Fruit fly (Drosophila melanogaster) whole organism, embryonic: ENCODE results near the gene CG6724.
A peak's percentile ranks its signal among the peaks of the same experiment; 100 is the strongest.

Experiments
- C15 ChIP-seq: fragments of 200-800 bp; sonication (Bioruptor generic); IDR thresholded peaks from 3 replicates; pipeline ENCODE4 v1.3.6; 2022; ENCODE audit warnings: missing biosample characterization, missing genetic modification characterization
- CG10366 ChIP-seq: fragments of 200-800 bp; sonication (Bioruptor generic); IDR thresholded peaks from 2 replicates; pipeline ENCODE4 v1.3.6; 2022; ENCODE audit warnings: missing biosample characterization, missing genetic modification characterization
- CG11398 ChIP-seq: fragments of 200-800 bp; sonication (Bioruptor generic); optimal IDR thresholded peaks from 2 replicates; lab custom pipeline; 2016; ENCODE audit warnings: missing biosample characterization, missing genetic modification characterization
- CG11504 ChIP-seq: fragments of 200-800 bp; sonication (Bioruptor generic); optimal IDR thresholded peaks from 3 replicates; lab custom pipeline; 2019; ENCODE audit warnings: missing biosample characterization, mild to moderate bottlenecking, missing genetic modification characterization, moderate library complexity
- CG12391 ChIP-seq: fragments of 200-800 bp; sonication (Bioruptor generic); optimal IDR thresholded peaks from 3 replicates; lab custom pipeline; 2018; ENCODE audit warnings: missing biosample characterization, mild to moderate bottlenecking, missing genetic modification characterization, moderate library complexity
- CG13123 ChIP-seq: fragments of 200-800 bp; sonication (Bioruptor generic); optimal IDR thresholded peaks from 2 replicates; lab custom pipeline; 2016; ENCODE audit warnings: missing biosample characterization, missing genetic modification characterization
- CG13296 ChIP-seq: fragments of 200-800 bp; sonication (Bioruptor generic); optimal IDR thresholded peaks from 3 replicates; lab custom pipeline; 2018; ENCODE audit warnings: missing biosample characterization, mild to moderate bottlenecking, missing genetic modification characterization
- CG15514 ChIP-seq: fragments of 200-800 bp; sonication (Bioruptor generic); optimal IDR thresholded peaks from 3 replicates; lab custom pipeline; 2017; ENCODE audit warnings: missing biosample characterization, missing genetic modification characterization, mild to moderate bottlenecking, moderate library complexity, missing genetic modification reagents
- CG15696 ChIP-seq: fragments of 200-800 bp; sonication (Bioruptor generic); optimal IDR thresholded peaks from 2 replicates; lab custom pipeline; 2019; ENCODE audit warnings: missing biosample characterization, mild to moderate bottlenecking, missing genetic modification characterization, moderate library complexity
- CG17385 ChIP-seq: fragments of 200-800 bp; sonication (Bioruptor generic); optimal IDR thresholded peaks from 3 replicates; lab custom pipeline; 2018; ENCODE audit warnings: missing biosample characterization, mild to moderate bottlenecking, missing genetic modification characterization
- CG30020 ChIP-seq: fragments of 200-800 bp; optimal IDR thresholded peaks from 2 replicates; lab custom pipeline; 2019; ENCODE audit warnings: missing biosample characterization, mild to moderate bottlenecking, missing genetic modification characterization, moderate library complexity
- CG31441 ChIP-seq: fragments of 200-800 bp; sonication (Bioruptor generic); IDR thresholded peaks from 2 replicates; pipeline ENCODE4 v1.3.6; 2022; ENCODE audit warnings: missing biosample characterization, missing genetic modification characterization
- CG3281 ChIP-seq: fragments of 200-800 bp; sonication (Bioruptor generic); optimal IDR thresholded peaks from 3 replicates; lab custom pipeline; 2017; ENCODE audit warnings: missing biosample characterization, mild to moderate bottlenecking, missing genetic modification characterization
- CG3407 ChIP-seq: fragments of 200-800 bp; sonication (Bioruptor generic); optimal IDR thresholded peaks from 2 replicates; lab custom pipeline; 2018; ENCODE audit warnings: missing biosample characterization, mild to moderate bottlenecking, missing genetic modification characterization
- CG3847 ChIP-seq: fragments of 200-800 bp; sonication (Bioruptor generic); IDR thresholded peaks from 2 replicates; pipeline ENCODE4 v1.3.6; 2022; ENCODE audit warnings: missing biosample characterization, missing genetic modification characterization
- CG4730 ChIP-seq: fragments of 200-800 bp; sonication (Bioruptor generic); IDR thresholded peaks from 2 replicates; pipeline ENCODE4 v1.3.6; 2022; ENCODE audit warnings: missing biosample characterization, missing genetic modification characterization
- CG7839 ChIP-seq: fragments of 200-800 bp; sonication (Bioruptor generic); optimal IDR thresholded peaks from 3 replicates; lab custom pipeline; 2018; ENCODE audit warnings: missing biosample characterization, mild to moderate bottlenecking, missing genetic modification characterization, moderate library complexity
- CG8359 ChIP-seq: fragments of 200-800 bp; sonication (Bioruptor generic); optimal IDR thresholded peaks from 2 replicates; lab custom pipeline; 2017; ENCODE audit warnings: missing biosample characterization, mild to moderate bottlenecking, missing genetic modification characterization, borderline replicate concordance
- CG9609 ChIP-seq: fragments of 200-800 bp; sonication (Bioruptor generic); optimal IDR thresholded peaks from 3 replicates; lab custom pipeline; 2016; ENCODE audit warnings: missing biosample characterization, missing genetic modification characterization
- Camta ChIP-seq: fragments of 200-800 bp; sonication (Bioruptor generic); optimal IDR thresholded peaks from 2 replicates; lab custom pipeline; 2016; ENCODE audit warnings: missing biosample characterization, missing genetic modification characterization
- E2f1 ChIP-seq: fragments of 200-800 bp; sonication (Bioruptor generic); IDR thresholded peaks from 2 replicates; pipeline ENCODE4 v1.3.6; 2022; ENCODE audit warnings: missing biosample characterization, missing genetic modification characterization
- Eip74EF ChIP-seq, 2 experiments: fragments of 200-800 bp in 1 of 2; fragments of >200 bp in 1 of 2; sonication (Bioruptor generic) in 1 of 2; optimal IDR thresholded peaks; 2 replicates each; lab custom pipeline; 2017 to 2019; ENCODE audit warnings: missing biosample characterization in 2 of 2, missing genetic modification characterization in 2 of 2, mild to moderate bottlenecking in 1 of 2, moderate library complexity in 1 of 2
- Hmx ChIP-seq: fragments of 200-800 bp; sonication (Bioruptor generic); optimal IDR thresholded peaks from 2 replicates; lab custom pipeline; 2016; ENCODE audit warnings: missing biosample characterization, missing genetic modification characterization
- Jarid2 ChIP-seq: fragments of 200-800 bp; sonication (Bioruptor generic); optimal IDR thresholded peaks from 3 replicates; lab custom pipeline; 2017; ENCODE audit warnings: mild to moderate bottlenecking, missing biosample characterization, missing genetic modification reagents, missing genetic modification characterization
- MTF-1 ChIP-seq: fragments of 200-800 bp; sonication (Bioruptor generic); optimal IDR thresholded peaks from 2 replicates; lab custom pipeline; 2018; ENCODE audit warnings: missing biosample characterization, mild to moderate bottlenecking, missing genetic modification characterization, borderline replicate concordance
- Neu2 ChIP-seq: fragments of 200-800 bp; sonication (Bioruptor generic); optimal IDR thresholded peaks from 3 replicates; lab custom pipeline; 2016; ENCODE audit warnings: missing biosample characterization, missing genetic modification characterization, borderline replicate concordance
- Xrp1 ChIP-seq: fragments of 200-800 bp; sonication (Bioruptor generic); IDR thresholded peaks from 2 replicates; pipeline ENCODE4 v1.3.6; 2022; ENCODE audit warnings: missing biosample characterization, missing genetic modification characterization
- amos ChIP-seq: fragments of 200-800 bp; sonication (Bioruptor generic); IDR thresholded peaks from 2 replicates; pipeline ENCODE4 v1.3.6; 2022; ENCODE audit warnings: missing biosample characterization, missing genetic modification characterization; ENCODE audit not compliant: partially characterized antibody
- ara ChIP-seq: fragments of 200-800 bp; sonication (Bioruptor generic); IDR thresholded peaks from 2 replicates; pipeline ENCODE4 v1.3.6; 2022; ENCODE audit warnings: missing biosample characterization, missing genetic modification characterization
- bab2 ChIP-seq: fragments of 200-800 bp; sonication (Bioruptor generic); optimal IDR thresholded peaks from 2 replicates; lab custom pipeline; 2016; ENCODE audit warnings: missing biosample characterization, missing genetic modification characterization
- caup ChIP-seq: fragments of 200-800 bp; sonication (Bioruptor generic); optimal IDR thresholded peaks from 3 replicates; lab custom pipeline; 2017; ENCODE audit warnings: missing biosample characterization, mild to moderate bottlenecking, missing genetic modification characterization, moderate library complexity; ENCODE audit not compliant: severe bottlenecking
- danr ChIP-seq: fragments of 200-800 bp; sonication (Bioruptor generic); IDR thresholded peaks from 2 replicates; pipeline ENCODE4 v1.3.6; 2022; ENCODE audit warnings: missing biosample characterization, missing genetic modification characterization
- dmrt11E ChIP-seq: fragments of 200-800 bp; sonication (Bioruptor generic); optimal IDR thresholded peaks from 3 replicates; lab custom pipeline; 2018; ENCODE audit warnings: missing biosample characterization, mild to moderate bottlenecking, missing genetic modification characterization, moderate library complexity
- dmrt99B ChIP-seq: fragments of 200-800 bp; sonication (Bioruptor generic); optimal IDR thresholded peaks from 2 replicates; lab custom pipeline; 2018; ENCODE audit warnings: missing biosample characterization, mild to moderate bottlenecking, missing genetic modification characterization, moderate library complexity
- esg ChIP-seq: fragments of 200-800 bp; sonication (Bioruptor generic); conservative IDR thresholded peaks from 2 replicates; pipeline ENCODE4 v1.3.6; 2022; ENCODE audit warnings: missing biosample characterization, missing genetic modification characterization
- eyg ChIP-seq: fragments of 200-800 bp; sonication (Bioruptor generic); optimal IDR thresholded peaks from 3 replicates; lab custom pipeline; 2016; ENCODE audit warnings: missing biosample characterization, missing genetic modification characterization
- gcm2 ChIP-seq: fragments of 200-800 bp; sonication (Bioruptor generic); optimal IDR thresholded peaks from 2 replicates; lab custom pipeline; 2016; ENCODE audit warnings: missing biosample characterization, missing genetic modification characterization
- ham ChIP-seq: fragments of 200-800 bp; sonication (Bioruptor generic); IDR thresholded peaks from 2 replicates; pipeline ENCODE4 v1.3.6; 2022; ENCODE audit warnings: missing biosample characterization, missing genetic modification characterization
- nom ChIP-seq: fragments of 200-800 bp; sonication (Bioruptor generic); optimal IDR thresholded peaks from 2 replicates; lab custom pipeline; 2017; ENCODE audit warnings: missing biosample characterization, missing genetic modification characterization, mild to moderate bottlenecking, moderate library complexity, missing genetic modification reagents
- otp ChIP-seq: fragments of 200-800 bp; sonication (Bioruptor generic); IDR thresholded peaks from 3 replicates; pipeline ENCODE4, ENCODE4 v1.3.6; 2022; ENCODE audit warnings: missing biosample characterization, missing genetic modification characterization
- ranshi ChIP-seq: fragments of 200-800 bp; sonication (Bioruptor generic); IDR thresholded peaks from 2 replicates; pipeline ENCODE4 v1.3.6; 2022; ENCODE audit warnings: missing biosample characterization, missing genetic modification characterization
- sna ChIP-seq: fragments of 200-800 bp; sonication (Bioruptor generic); IDR thresholded peaks from 2 replicates; pipeline ENCODE4 v1.3.6; 2022; ENCODE audit warnings: missing biosample characterization, missing genetic modification characterization; ENCODE audit not compliant: partially characterized antibody
- ssp ChIP-seq: fragments of 200-800 bp; sonication (Bioruptor generic); IDR thresholded peaks from 2 replicates; pipeline ENCODE4 v1.3.6; 2022; ENCODE audit warnings: missing biosample characterization, missing genetic modification characterization
- ttk ChIP-seq: fragments of 200-800 bp; sonication (Bioruptor generic); IDR thresholded peaks from 2 replicates; pipeline ENCODE4 v2.1.2; 2022; ENCODE audit warnings: missing biosample characterization, missing genetic modification characterization
- unpg ChIP-seq: fragments of 200-800 bp; sonication (Bioruptor generic); optimal IDR thresholded peaks from 3 replicates; lab custom pipeline; 2018; ENCODE audit warnings: missing biosample characterization, mild to moderate bottlenecking, missing genetic modification characterization, moderate library complexity
- vnd ChIP-seq: fragments of 200-800 bp; sonication (Bioruptor generic); IDR thresholded peaks from 3 replicates; pipeline ENCODE4 v1.3.6; 2022; ENCODE audit warnings: missing biosample characterization, missing genetic modification characterization; ENCODE audit not compliant: partially characterized antibody
- yki ChIP-seq: fragments of >200 bp; optimal IDR thresholded peaks from 3 replicates; lab custom pipeline; 2018
- zfh2 ChIP-seq: fragments of 200-800 bp; sonication (Bioruptor generic); optimal IDR thresholded peaks from 2 replicates; lab custom pipeline; 2016; ENCODE audit warnings: missing biosample characterization, missing genetic modification characterization

Gene CG6724

DNA sequence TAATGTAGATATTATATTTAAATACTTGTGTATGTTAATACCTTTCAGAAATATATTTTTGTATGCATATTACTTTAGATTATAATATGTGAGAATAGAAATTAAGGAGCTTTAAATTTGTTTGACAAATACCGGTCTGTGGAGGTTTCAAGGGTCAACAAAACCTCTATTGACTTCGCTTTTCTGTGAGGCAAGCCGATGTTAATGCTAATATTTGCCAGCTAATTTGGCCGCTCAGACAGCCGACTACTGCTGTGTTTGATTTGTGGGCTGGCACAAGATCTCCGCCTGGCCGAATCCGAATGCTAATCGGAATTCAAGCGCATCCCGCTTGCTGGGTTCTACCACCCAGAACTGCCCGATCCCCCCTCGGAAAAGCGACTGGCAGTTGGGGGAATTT is 15.2 kb downstream of the CG6724 start (continued):
- TF ChIP-seq Jarid2 (GFP tag; lab: Kevin White, UChicago) (no peak), gcm2 (GFP tag; lab: Kevin White, UChicago) (no peak), CG3281 (GFP tag; lab: Kevin White, UChicago) (peak; percentile 25), bab2 (GFP tag; lab: Kevin White, UChicago) (peak; percentile 32), C15 (GFP tag; lab: Robert Waterston, UW) (no peak), Eip74EF (GFP tag; optimal IDR thresholded peaks at IDR 0.05; lab: Kevin White, UChicago) (no peak), eyg (GFP tag; lab: Kevin White, UChicago) (no peak), CG11504 (tag; lab: Kevin White, UChicago) (peak; percentile 16), CG13123 (GFP tag; lab: Kevin White, UChicago) (no peak), CG10366 (GFP tag; lab: Robert Waterston, UW) (no peak), CG3407 (GFP tag; lab: Kevin White, UChicago) (peak; percentile 25), CG15514 (no peak), amos (GFP tag; lab: Robert Waterston, UW) (no peak), esg (GFP tag; lab: Robert Waterston, UW) (no peak), Neu2 (GFP tag; lab: Kevin White, UChicago) (no peak), CG3847 (GFP tag; lab: Robert Waterston, UW) (0 out of 2 replicates have a peak, but pooled peaks have one; percentile 13), Xrp1 (GFP tag; lab: Robert Waterston, UW) (0 out of 2 replicates have a peak, but pooled peaks have one; percentile 18), ara (0 out of 2 replicates have a peak, but pooled peaks have one; percentile 7), CG9609 (GFP tag; lab: Kevin White, UChicago) (no peak), CG17385 (no peak), CG15696 (tag; lab: Kevin White, UChicago) (no peak), vnd (GFP tag; lab: Robert Waterston, UW) (no peak), danr (no peak), Hmx (no peak), CG12391 (tag; lab: Kevin White, UChicago) (no peak), yki (lab: Kevin White, UChicago) (no peak), MTF-1 (GFP tag; lab: Kevin White, UChicago) (no peak), CG7839 (tag; lab: Kevin White, UChicago) (peak; percentile 7), Camta (no peak), CG30020 (tag; lab: Kevin White, UChicago) (no peak), ham (no peak), nom (no peak), ttk (GFP tag; lab: Robert Waterston, UW) (no peak), CG8359 (GFP tag; lab: Kevin White, UChicago) (no peak), caup (GFP tag; lab: Kevin White, UChicago) (peak; percentile 7), E2f1 (GFP tag; lab: Robert Waterston, UW) (no peak), CG11398 (no peak), ranshi (GFP tag; lab: Robert Waterston, UW) (no peak), CG4730 (no peak), dmrt11E (tag; lab: Kevin White, UChicago) (peak; percentile 28), sna (GFP tag; lab: Robert Waterston, UW) (no peak), zfh2 (GFP tag; lab: Kevin White, UChicago) (no peak), ssp (GFP tag; lab: Robert Waterston, UW) (no peak), otp (0 out of 3 replicates have a peak, but pooled peaks have one; percentile 8), unpg (peak; percentile 18), CG31441 (GFP tag; lab: Robert Waterston, UW) (no peak), dmrt99B (tag; lab: Kevin White, UChicago) (no peak), CG13296 (GFP tag; lab: Kevin White, UChicago) (peak; percentile 27)
